Worm (Caenorhabditis elegans) whole organism, midembryonic: ENCODE data around the gene Y59H11AM.4.

Source experiments
- cog-1 ChIP-seq: sonication (generic microtip); optimal IDR thresholded peaks from 2 replicates; lab custom pipeline; 2016; ENCODE audit warnings: missing genetic modification characterization, missing compliant biosample characterization
- flt-1 ChIP-seq: fragments of 200-800 bp; sonication (Bioruptor generic); IDR thresholded peaks from 2 replicates; pipeline ENCODE4 v1.3.6; 2022; ENCODE audit warnings: missing genetic modification characterization, missing compliant biosample characterization
- klf-2 ChIP-seq: fragments of 200-800 bp; sonication (Bioruptor generic); conservative IDR thresholded peaks from 2 replicates; pipeline ENCODE4 v1.3.6; 2022; ENCODE audit warnings: missing genetic modification reagents, missing genetic modification characterization, missing compliant biosample characterization
- ref-1 ChIP-seq: fragments of 200-800 bp; sonication (Bioruptor generic); conservative IDR thresholded peaks from 2 replicates; pipeline ENCODE4 v1.3.6; 2022; ENCODE audit warnings: missing genetic modification reagents, missing genetic modification characterization, missing compliant biosample characterization
- tab-1 ChIP-seq: fragments of 200-800 bp; sonication (Bioruptor generic); IDR thresholded peaks from 2 replicates; pipeline ENCODE4 v1.3.6; 2022; ENCODE audit warnings: missing genetic modification characterization, missing compliant biosample characterization
- ztf-23 ChIP-seq: fragments of 200-800 bp; sonication (Bioruptor generic); IDR thresholded peaks from 2 replicates; pipeline ENCODE4 v1.3.6; 2022; ENCODE audit warnings: missing genetic modification reagents, missing genetic modification characterization, missing compliant biosample characterization

DNA sequence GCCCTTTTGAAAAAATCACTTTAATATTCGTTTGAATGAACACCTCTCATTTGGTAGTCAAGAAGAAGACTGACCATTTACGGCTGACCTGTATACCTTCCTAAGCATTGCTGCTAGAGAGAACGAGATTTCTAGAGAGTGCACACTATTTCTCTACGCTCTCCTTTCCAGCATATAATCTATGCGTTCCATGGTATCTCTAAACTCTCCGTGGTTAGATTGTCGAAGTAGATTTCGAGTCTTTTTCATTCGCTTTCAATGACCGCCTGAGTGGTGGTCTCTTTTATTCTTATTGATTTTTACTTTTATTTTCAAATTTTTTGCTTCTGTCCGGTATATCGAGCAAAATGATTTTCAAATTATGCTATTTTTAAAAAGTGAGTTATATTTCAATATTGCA lies 27.4 kb upstream of the Y59H11AM.4 start:
- TF ChIP-seq ztf-23 (GFP tag; lab: Robert Waterston, UW) (no peak), flt-1 (GFP tag; lab: Robert Waterston, UW) (no peak), klf-2 (GFP tag; lab: Robert Waterston, UW) (no peak), tab-1 (no peak), ref-1 (GFP tag; lab: Robert Waterston, UW) (no peak), cog-1 (no peak)
